Fruit fly (Drosophila melanogaster) whole organism, embryonic: ENCODE results near the gene CG31161.

Source experiments
- H15 ChIP-seq: fragments of 200-800 bp; sonication (Bioruptor generic); IDR thresholded peaks from 3 replicates; pipeline ENCODE4 v1.3.6; 2022; ENCODE audit warnings: missing biosample characterization, missing genetic modification characterization
- az2 ChIP-seq: fragments of 200-800 bp; sonication (Bioruptor generic); optimal IDR thresholded peaks from 3 replicates; lab custom pipeline; 2016; ENCODE audit warnings: missing biosample characterization, missing genetic modification characterization
- wor ChIP-seq: fragments of 200-800 bp; sonication (Bioruptor generic); IDR thresholded peaks from 2 replicates; pipeline ENCODE4 v1.3.6; 2022; ENCODE audit warnings: missing biosample characterization, missing genetic modification characterization

DNA sequence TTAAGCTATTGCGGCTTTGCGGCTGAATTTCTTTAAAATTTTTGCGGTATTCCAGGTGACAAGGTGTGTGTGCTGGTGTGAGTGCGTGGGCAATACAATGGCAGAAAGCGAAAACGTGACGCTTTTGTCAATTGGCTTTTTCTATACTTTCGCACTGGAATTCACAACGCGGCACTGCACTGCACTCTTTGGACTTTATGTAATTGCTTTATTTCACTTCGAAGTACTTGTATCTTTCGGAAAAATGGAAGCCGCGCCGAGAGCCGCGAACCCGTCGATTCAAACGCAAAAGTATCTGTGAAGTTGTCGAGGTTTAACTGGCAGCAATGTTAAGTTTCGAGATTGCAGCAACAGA is 10.0 kb downstream of the CG31161 start:
- TF ChIP-seq H15 (GFP tag; lab: Robert Waterston, UW) (no peak), wor (no peak), az2 (GFP tag; lab: Kevin White, UChicago) (no peak)
